Worm (Caenorhabditis elegans) whole organism, L4 larva: Measurements from ENCODE around the gene H35B03.2.

Experiments used
- F49E8.2 ChIP-seq: sonication (generic microtip); optimal IDR thresholded peaks from 2 replicates; lab custom pipeline; 2016; ENCODE audit warnings: missing compliant biosample characterization, mild to moderate bottlenecking, missing genetic modification characterization, borderline replicate concordance
- R02D3.7 ChIP-seq: fragments of 150-350 bp; sonication (generic microtip); optimal IDR thresholded peaks from 3 replicates; lab custom pipeline; 2014; ENCODE audit warnings: missing biosample characterization, missing genetic modification characterization
- T20F7.1 ChIP-seq: fragments of 200-800 bp; sonication (Bioruptor generic); optimal IDR thresholded peaks from 2 replicates; lab custom pipeline; 2018; ENCODE audit warnings: mild to moderate bottlenecking, missing genetic modification characterization, missing compliant biosample characterization
- Y48G9A.11 ChIP-seq: fragments of 200-800 bp; sonication (Bioruptor generic); IDR thresholded peaks from 2 replicates; pipeline ENCODE4 v1.3.6; 2022; ENCODE audit warnings: missing genetic modification reagents, missing genetic modification characterization, missing compliant biosample characterization
- aha-1 ChIP-seq: fragments of 150-350 bp; peaks from one replicate; lab custom pipeline; 2014; ENCODE audit warnings: missing biosample characterization, missing genetic modification characterization
- aly-2 ChIP-seq: sonication (generic microtip); optimal IDR thresholded peaks from 2 replicates; lab custom pipeline; 2018; ENCODE audit warnings: missing biosample characterization, missing genetic modification characterization
- arid-1 ChIP-seq: fragments of 200-800 bp; sonication (Bioruptor generic); conservative IDR thresholded peaks from 2 replicates; pipeline ENCODE4 v1.3.6; 2022; ENCODE audit warnings: missing genetic modification reagents, missing genetic modification characterization, missing compliant biosample characterization
- ceh-82 ChIP-seq: sonication (generic microtip); optimal IDR thresholded peaks from 2 replicates; lab custom pipeline; 2017; ENCODE audit warnings: missing biosample characterization, missing genetic modification characterization
- cey-2 ChIP-seq: sonication (generic microtip); optimal IDR thresholded peaks from 3 replicates; lab custom pipeline; 2017; ENCODE audit warnings: missing genetic modification characterization, mild to moderate bottlenecking, missing compliant biosample characterization, antibody characterized with exemption, borderline replicate concordance; ENCODE audit not compliant: insufficient read depth
- ctbp-1 ChIP-seq: fragments of 200-800 bp; sonication (Bioruptor generic); IDR thresholded peaks from 2 replicates; pipeline ENCODE4 v1.3.6; 2022; ENCODE audit warnings: missing genetic modification reagents, missing genetic modification characterization, missing compliant biosample characterization
- daf-8 ChIP-seq: fragments of 200-800 bp; sonication (Bioruptor generic); IDR thresholded peaks from 2 replicates; pipeline ENCODE4 v1.3.6; 2022; ENCODE audit warnings: missing genetic modification characterization, missing compliant biosample characterization
- dmd-6 ChIP-seq: fragments of 200-800 bp; sonication (Bioruptor generic); IDR thresholded peaks from 2 replicates; pipeline ENCODE4 v1.3.6; 2022; ENCODE audit warnings: missing genetic modification reagents, missing genetic modification characterization, missing compliant biosample characterization
- dmd-8 ChIP-seq: fragments of 200-800 bp; sonication (Bioruptor generic); IDR thresholded peaks from 2 replicates; pipeline ENCODE4 v1.3.6; 2022; ENCODE audit warnings: missing genetic modification characterization, missing compliant biosample characterization
- dpl-1 ChIP-seq: fragments of 150-350 bp; optimal IDR thresholded peaks from 2 replicates; lab custom pipeline; 2014; ENCODE audit warnings: missing biosample characterization, missing genetic modification reagents, missing genetic modification characterization
- duxl-1 ChIP-seq: sonication (generic microtip); optimal IDR thresholded peaks from 2 replicates; lab custom pipeline; 2016; ENCODE audit warnings: mild to moderate bottlenecking, missing genetic modification characterization, moderate library complexity, missing compliant biosample characterization; ENCODE audit not compliant: poor library complexity
- dve-1 ChIP-seq: sonication (generic microtip); optimal IDR thresholded peaks from 2 replicates; lab custom pipeline; 2017; ENCODE audit warnings: antibody characterized with exemption, mild to moderate bottlenecking, missing genetic modification characterization, missing compliant biosample characterization; ENCODE audit not compliant: insufficient read depth
- egl-43 ChIP-seq: fragments of 200-800 bp; sonication (Bioruptor generic); IDR thresholded peaks from 2 replicates; pipeline ENCODE4 v1.3.6; 2022; ENCODE audit warnings: missing genetic modification reagents, missing genetic modification characterization, missing compliant biosample characterization
- hif-1 ChIP-seq, 2 experiments: sonication (generic microtip); optimal IDR thresholded peaks; 2 replicates each; lab custom pipeline; 2016 to 2017; ENCODE audit warnings: missing compliant biosample characterization in 2 of 2, missing genetic modification characterization in 2 of 2, missing genetic modification reagents in 2 of 2, missing genotype in 2 of 2, mild to moderate bottlenecking in 1 of 2
- hlh-30 ChIP-seq: sonication (generic microtip); optimal IDR thresholded peaks from 2 replicates; lab custom pipeline; 2017; ENCODE audit warnings: antibody characterized with exemption, mild to moderate bottlenecking, missing genetic modification characterization, missing compliant biosample characterization; ENCODE audit not compliant: insufficient read depth
- jun-1 ChIP-seq: fragments of 150-350 bp; optimal IDR thresholded peaks from 2 replicates; lab custom pipeline; 2014; ENCODE audit warnings: missing biosample characterization, missing genetic modification reagents, missing genetic modification characterization
- lir-3 ChIP-seq: sonication (generic microtip); optimal IDR thresholded peaks from 2 replicates; lab custom pipeline; 2016; ENCODE audit warnings: mild to moderate bottlenecking, missing genetic modification characterization, missing compliant biosample characterization
- lsy-2 ChIP-seq, 2 experiments: fragments of 150-350 bp in 1 of 2; sonication (generic microtip) in 1 of 2; optimal IDR thresholded peaks; 2 replicates each; lab custom pipeline; 2014 to 2017; ENCODE audit warnings: missing biosample characterization in 2 of 2, missing genetic modification characterization in 2 of 2
- madf-5 ChIP-seq, 2 experiments: fragments of 200-800 bp; sonication (Bioruptor generic); IDR thresholded peaks; 2 replicates each; pipeline ENCODE4 v1.3.6; 2022; ENCODE audit warnings: missing compliant biosample characterization in 2 of 2, missing genetic modification characterization in 2 of 2
- mdl-1 ChIP-seq, 2 experiments: fragments of 150-350 bp in 1 of 2; sonication (generic microtip) in 1 of 2; optimal IDR thresholded peaks; 2 replicates each; lab custom pipeline; 2014 to 2017; ENCODE audit warnings: missing biosample characterization in 2 of 2, missing genetic modification characterization in 2 of 2
- nhr-237 ChIP-seq: sonication (generic microtip); optimal IDR thresholded peaks from 2 replicates; lab custom pipeline; 2017; ENCODE audit warnings: missing biosample characterization, missing genetic modification characterization
- nhr-25 ChIP-seq: sonication (generic microtip); optimal IDR thresholded peaks from 2 replicates; lab custom pipeline; 2017; ENCODE audit warnings: missing genetic modification characterization, mild to moderate bottlenecking, missing compliant biosample characterization, antibody characterized with exemption, moderate library complexity, borderline replicate concordance; ENCODE audit not compliant: insufficient read depth
- nhr-28 ChIP-seq: fragments of 150-350 bp; optimal IDR thresholded peaks from 2 replicates; lab custom pipeline; 2014; ENCODE audit warnings: missing biosample characterization, missing genetic modification characterization
- nhr-48 ChIP-seq: sonication (generic microtip); optimal IDR thresholded peaks from 2 replicates; lab custom pipeline; 2016; ENCODE audit warnings: mild to moderate bottlenecking, missing genetic modification characterization, missing compliant biosample characterization
- nhr-6 ChIP-seq: fragments of 150-350 bp; optimal IDR thresholded peaks from 2 replicates; lab custom pipeline; 2014; ENCODE audit warnings: missing biosample characterization, missing genetic modification characterization
- nhr-77 ChIP-seq: fragments of 150-350 bp; optimal IDR thresholded peaks from 2 replicates; lab custom pipeline; 2014; ENCODE audit warnings: missing biosample characterization, missing genetic modification characterization
- php-3 ChIP-seq: fragments of 200-800 bp; sonication (Bioruptor generic); IDR thresholded peaks from 2 replicates; pipeline ENCODE4 v1.3.6; 2022; ENCODE audit warnings: missing genetic modification reagents, missing genetic modification characterization, missing compliant biosample characterization
- pqm-1 ChIP-seq: sonication (generic microtip); optimal IDR thresholded peaks from 2 replicates; lab custom pipeline; 2017; ENCODE audit warnings: missing biosample characterization, missing genetic modification characterization
- rbr-2 ChIP-seq: sonication (generic microtip); optimal IDR thresholded peaks from 2 replicates; lab custom pipeline; 2016; ENCODE audit warnings: missing genotype, missing genetic modification characterization, missing compliant biosample characterization
- set-16 ChIP-seq: fragments of 200-800 bp; sonication (Bioruptor generic); IDR thresholded peaks from 2 replicates; pipeline ENCODE4 v1.3.6; 2022; ENCODE audit warnings: missing genetic modification reagents, missing genetic modification characterization, missing compliant biosample characterization
- snpc-1.2 ChIP-seq: fragments of 200-800 bp; sonication (Bioruptor generic); IDR thresholded peaks from 2 replicates; pipeline ENCODE4 v1.3.6; 2022; ENCODE audit warnings: missing genetic modification reagents, missing genetic modification characterization, missing compliant biosample characterization
- spr-1 ChIP-seq: sonication (generic microtip); optimal IDR thresholded peaks from 2 replicates; lab custom pipeline; 2016; ENCODE audit warnings: mild to moderate bottlenecking, missing genetic modification characterization, missing compliant biosample characterization
- unc-62 ChIP-seq, 3 experiments: fragments of 150-350 bp in 1 of 3; sonication (generic microtip); optimal IDR thresholded peaks in 2 of 3; peaks in 1 of 3; 1 replicate in 1 of 3; 2 replicates in 2 of 3; lab custom pipeline; 2014 to 2017; ENCODE audit warnings: missing biosample characterization in 3 of 3, missing genetic modification characterization in 3 of 3, missing genetic modification reagents in 3 of 3, missing genotype in 1 of 3
- vab-7 ChIP-seq: fragments of 200-800 bp; sonication (Bioruptor generic); IDR thresholded peaks from 2 replicates; pipeline ENCODE4 v1.3.6; 2022; ENCODE audit warnings: missing genetic modification reagents, missing genetic modification characterization, missing compliant biosample characterization
- zag-1 ChIP-seq: fragments of 150-350 bp; optimal IDR thresholded peaks from 2 replicates; lab custom pipeline; 2014; ENCODE audit warnings: missing biosample characterization, missing genetic modification characterization
- zip-11 ChIP-seq: fragments of 200-800 bp; sonication (Bioruptor generic); IDR thresholded peaks from 2 replicates; pipeline ENCODE4 v1.3.6; 2022; ENCODE audit warnings: missing genetic modification characterization, missing compliant biosample characterization
- zip-2 ChIP-seq: fragments of 150-350 bp; optimal IDR thresholded peaks from 2 replicates; lab custom pipeline; 2014; ENCODE audit warnings: missing biosample characterization, missing genetic modification characterization

The H35B03.2 gene

DNA sequence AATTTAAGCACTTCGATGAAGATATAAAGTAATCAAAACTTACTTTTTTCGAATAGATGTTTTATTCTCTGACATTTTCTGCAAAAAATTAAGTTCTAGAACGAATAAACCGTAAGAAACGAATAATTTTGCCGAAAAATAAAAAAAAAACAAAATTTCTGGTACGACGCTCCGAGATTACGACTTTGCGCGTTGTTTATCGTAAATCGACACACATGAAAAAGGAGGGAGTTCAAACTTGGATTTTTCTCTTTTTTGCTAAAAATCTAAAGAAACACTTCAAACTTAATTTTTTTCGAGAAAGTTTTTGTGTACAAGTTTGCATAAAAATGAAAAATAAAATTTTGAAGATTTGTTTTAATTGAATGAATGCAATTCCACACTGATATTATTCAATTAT, at the start of gene H35B03.2:
Gene H35B03.2, minus strand, starts transcription at position 78 of the 400 bp plus-strand sequence.
- TF ChIP-seq spr-1 (tag; lab: Kevin White, UChicago) (no peak), daf-8 (no peak), dmd-8 (GFP tag; lab: Robert Waterston, UW) (no peak), ctbp-1 (GFP tag; lab: Robert Waterston, UW) (no peak), R02D3.7 (tag; lab: Kevin White, UChicago) (peak; percentile 92), ceh-82 (no peak), zip-2 (tag; lab: Kevin White, UChicago) (no peak), Y48G9A.11 (peak; percentile 99), aha-1 (peak; percentile 89), arid-1 (GFP tag; lab: Robert Waterston, UW) (no peak), hif-1 (tag; optimal IDR thresholded peaks at IDR 0.05; lab: Kevin White, UChicago) (peak in 1 of 2 experiments; percentile 6), snpc-1.2 (GFP tag; lab: Robert Waterston, UW) (peak; percentile 79), unc-62 (GFP tag; optimal IDR thresholded peaks at IDR 0.05 in 1 of 2; lab: Kevin White, UChicago) (no peak), unc-62 (tag; optimal IDR thresholded peaks at IDR 0.05; lab: Kevin White, UChicago) (no peak), nhr-25 (tag; lab: Kevin White, UChicago) (no peak), nhr-77 (tag; lab: Kevin White, UChicago) (no peak), hlh-30 (tag; lab: Kevin White, UChicago) (no peak), vab-7 (no peak), dpl-1 (GFP tag; lab: Kevin White, UChicago) (peak; percentile 97), lsy-2 (tag; optimal IDR thresholded peaks at IDR 0.05; lab: Kevin White, UChicago) (peak in 1 of 2 experiments; percentile 29), nhr-237 (tag; lab: Kevin White, UChicago) (no peak), nhr-6 (tag; lab: Kevin White, UChicago) (peak; percentile 26), madf-5 (GFP tag; IDR thresholded peaks at IDR 0.05; lab: Robert Waterston, UW) (no peak), rbr-2 (peak; percentile 27), zip-11 (no peak), cey-2 (tag; lab: Kevin White, UChicago) (no peak), php-3 (no peak), dve-1 (tag; lab: Kevin White, UChicago) (peak; percentile 31), aly-2 (tag; lab: Kevin White, UChicago) (no peak), duxl-1 (tag; lab: Kevin White, UChicago) (no peak), T20F7.1 (GFP tag; lab: Kevin White, UChicago) (peak; percentile 99), egl-43 (GFP tag; lab: Robert Waterston, UW) (no peak), lir-3 (no peak), jun-1 (no peak), set-16 (GFP tag; lab: Robert Waterston, UW) (no peak)
- TF ChIP-seq, all 104 proteins: peak for 11

ce11 chrIV:5780234-5780788, 48.8 kb upstream of the H35B03.2 start:
- TF ChIP-seq nhr-28 (tag; lab: Kevin White, UChicago) = peak; percentile 31
- TF ChIP-seq zag-1 (tag; lab: Kevin White, UChicago) = no peak
- TF ChIP-seq nhr-48 = peak; percentile 62
- no peak for TF ChIP-seq F49E8.2 (tag; lab: Kevin White, UChicago)
- peak; percentile 23 for TF ChIP-seq pqm-1 (tag; lab: Kevin White, UChicago)
- 0 out of 2 replicates have a peak, but pooled peaks have one; percentile 12 for TF ChIP-seq dmd-6
- peak; percentile 22 for TF ChIP-seq dve-1 (tag; lab: Kevin White, UChicago)
- TF ChIP-seq aha-1 = peak; percentile 92
- TF ChIP-seq mdl-1 (tag; optimal IDR thresholded peaks at IDR 0.05; lab: Kevin White, UChicago) = peak in 1 of 2 experiments; percentile 30
- peak; percentile 2 for TF ChIP-seq hlh-30 (tag; lab: Kevin White, UChicago)
